Fruit fly (Drosophila melanogaster): ENCODE results near the gene Jon25Biii.

Jon25Biii gene

dm6 chr2L:4915715-4916153 is 34.8 kb downstream of the Jon25Biii start (continued):
- TF ChIP-seq CG12104 (GFP tag; optimal IDR thresholded peaks at IDR 0.05) = no peak
- TF ChIP-seq abd-A (tag; optimal IDR thresholded peaks at IDR 0.05) = no peak
- no peak for TF ChIP-seq Sin3A (optimal IDR thresholded peaks at IDR 0.05)
- no peak for TF ChIP-seq lov (optimal IDR thresholded peaks at IDR 0.05)
- TF ChIP-seq lov (GFP tag; IDR thresholded peaks at IDR 0.05) = no peak
- no peak for TF ChIP-seq al (GFP tag; IDR thresholded peaks at IDR 0.05)
- no peak for TF ChIP-seq CG12769 (tag; optimal IDR thresholded peaks at IDR 0.05)
- TF ChIP-seq CG3726 (GFP tag; IDR thresholded peaks at IDR 0.05) = no peak
- no peak for TF ChIP-seq CG12659 (GFP tag; optimal IDR thresholded peaks at IDR 0.05)
- TF ChIP-seq CG30020 (tag; optimal IDR thresholded peaks at IDR 0.05) = no peak
- TF ChIP-seq CG14441 (GFP tag; IDR thresholded peaks at IDR 0.05) = no peak
- peak; percentile 58 for TF ChIP-seq Med (GFP tag)
- 0 out of 3 replicates have a peak, but pooled peaks have one; percentile 40 for TF ChIP-seq ci (GFP tag; IDR thresholded peaks at IDR 0.05)
- no peak for TF ChIP-seq CG7357 (GFP tag; IDR thresholded peaks at IDR 0.05)
- no peak for TF ChIP-seq YL-1 (GFP tag; optimal IDR thresholded peaks at IDR 0.05)
- TF ChIP-seq Eip74EF (GFP tag; optimal IDR thresholded peaks at IDR 0.05) = no peak
- no peak for TF ChIP-seq Pdp1 (GFP tag; optimal IDR thresholded peaks at IDR 0.05)
- TF ChIP-seq exex (tag; optimal IDR thresholded peaks at IDR 0.05) = no peak
- TF ChIP-seq tap (tag; optimal IDR thresholded peaks at IDR 0.05) = no peak
- peak; percentile 51 for TF ChIP-seq dmrt99B (tag; optimal IDR thresholded peaks at IDR 0.05)
- TF ChIP-seq CG14860 (GFP tag; IDR thresholded peaks at IDR 0.05; ENCODE audit: partially characterized antibody) = no peak
- TF ChIP-seq Hr3 (GFP tag; optimal IDR thresholded peaks at IDR 0.05) = peak; percentile 17
- TF ChIP-seq CG18599 (GFP tag; optimal IDR thresholded peaks at IDR 0.05) = peak; percentile 22
- TF ChIP-seq Aef1 (GFP tag; IDR thresholded peaks at IDR 0.05) = no peak
- no peak for TF ChIP-seq psq (GFP tag; optimal IDR thresholded peaks at IDR 0.05)
- TF ChIP-seq CG10209 (GFP tag; optimal IDR thresholded peaks at IDR 0.05) = peak; percentile 19
- no peak for TF ChIP-seq sisA (GFP tag; IDR thresholded peaks at IDR 0.05)
- no peak for TF ChIP-seq Fer2 (tag; optimal IDR thresholded peaks at IDR 0.05)
- TF ChIP-seq CG14710 (tag; optimal IDR thresholded peaks at IDR 0.05) = peak; percentile 37
- no peak for TF ChIP-seq CG32772 (GFP tag; IDR thresholded peaks at IDR 0.05)
- TF ChIP-seq fru (optimal IDR thresholded peaks at IDR 0.05) = no peak
- no peak for TF ChIP-seq Dll (GFP tag; IDR thresholded peaks at IDR 0.05; ENCODE audit: partially characterized antibody)
- TF ChIP-seq CG11504 (tag; optimal IDR thresholded peaks at IDR 0.05) = peak; percentile 63
- peak; percentile 39 for TF ChIP-seq Sox102F (GFP tag; optimal IDR thresholded peaks at IDR 0.05)
- peak; percentile 64 for TF ChIP-seq CG10979 (tag; optimal IDR thresholded peaks at IDR 0.05)
- TF ChIP-seq CG4707 (GFP tag; optimal IDR thresholded peaks at IDR 0.05) = no peak
- TF ChIP-seq CG14965 (GFP tag; optimal IDR thresholded peaks at IDR 0.05; ENCODE audit: borderline replicate concordance) = no peak
- no peak for TF ChIP-seq CG13123 (GFP tag; optimal IDR thresholded peaks at IDR 0.05)
- TF ChIP-seq cwo (GFP tag; optimal IDR thresholded peaks at IDR 0.05) = peak; percentile 1
- TF ChIP-seq mld (GFP tag; IDR thresholded peaks at IDR 0.05; ENCODE audit: partially characterized antibody) = no peak
- TF ChIP-seq Jarid2 (GFP tag; optimal IDR thresholded peaks at IDR 0.05) = no peak
- TF ChIP-seq fd64A (GFP tag; optimal IDR thresholded peaks at IDR 0.05) = no peak
- TF ChIP-seq chn (GFP tag; optimal IDR thresholded peaks at IDR 0.05) = no peak
- no peak for TF ChIP-seq org-1 (GFP tag; optimal IDR thresholded peaks at IDR 0.05)
- no peak for TF ChIP-seq repo (GFP tag; optimal IDR thresholded peaks at IDR 0.05)
- no peak for TF ChIP-seq HmgZ (tag; optimal IDR thresholded peaks at IDR 0.05)
- TF ChIP-seq nerfin-1 (tag; optimal IDR thresholded peaks at IDR 0.05) = no peak
- TF ChIP-seq nom (GFP tag; optimal IDR thresholded peaks at IDR 0.05) = no peak
- TF ChIP-seq dpn (GFP tag; optimal IDR thresholded peaks at IDR 0.05) = no peak
- TF ChIP-seq Gug (GFP tag; IDR thresholded peaks at IDR 0.05) = no peak
- TF ChIP-seq br (optimal IDR thresholded peaks at IDR 0.05) = no peak
